Worm (Caenorhabditis elegans): Measurements from ENCODE around the gene rnf-5.

Gene rnf-5

ce11 chrIII:4195306-4196008, 28.8 kb upstream of the rnf-5 start (continued):
- TF ChIP-seq Y75B8A.6 (GFP tag; IDR thresholded peaks at IDR 0.05), result peak; percentile 56; the same call in 1 of the 2 replicates
- TF ChIP-seq daf-16 (GFP tag; optimal IDR thresholded peaks at IDR 0.05), result peak; percentile 33 to 62
- peak; percentile 59 for TF ChIP-seq daf-16 (tag; optimal IDR thresholded peaks at IDR 0.05)
- peak; percentile 80 for TF ChIP-seq nhr-111 (GFP tag; optimal IDR thresholded peaks at IDR 0.05)
- peak; percentile 26 for TF ChIP-seq lin-13 (GFP tag; optimal IDR thresholded peaks at IDR 0.05)
- peak; percentile 66; the same call in 1 of the 2 replicates for TF ChIP-seq Y105C5A.15 (GFP tag; IDR thresholded peaks at IDR 0.05)
- peak; percentile 15; the same call in 1 of the 2 replicates for TF ChIP-seq ceh-20 (GFP tag; IDR thresholded peaks at IDR 0.05)
- TF ChIP-seq php-3 (GFP tag; IDR thresholded peaks at IDR 0.05), result peak; percentile 36
- TF ChIP-seq nhr-11 (tag; optimal IDR thresholded peaks at IDR 0.05), result no peak
- TF ChIP-seq R02D3.7 (tag; optimal IDR thresholded peaks at IDR 0.05), result no peak
- TF ChIP-seq madf-5 (GFP tag; IDR thresholded peaks at IDR 0.05), result no peak
- peak; percentile 43 for TF ChIP-seq mxl-3 (GFP tag; optimal IDR thresholded peaks at IDR 0.05)
- peak; percentile 30; the same call in 1 of the 2 replicates for TF ChIP-seq dmd-6 (GFP tag; IDR thresholded peaks at IDR 0.05)
- TF ChIP-seq zfp-3 (GFP tag; conservative IDR thresholded peaks at IDR 0.05), result peak; percentile 95
- no peak for TF ChIP-seq egl-43 (GFP tag; IDR thresholded peaks at IDR 0.05)
- peak; percentile 21 for TF ChIP-seq sdz-12 (GFP tag; optimal IDR thresholded peaks at IDR 0.05)
- peak; percentile 69 for TF ChIP-seq attf-4 (tag; optimal IDR thresholded peaks at IDR 0.05)
- TF ChIP-seq mdl-1 (tag; optimal IDR thresholded peaks at IDR 0.05), result peak in 1 of 2 experiments; percentile 15
- TF ChIP-seq lin-1 (GFP tag; IDR thresholded peaks at IDR 0.05), result peak; percentile 57
- no peak for TF ChIP-seq tag-97 (GFP tag; IDR thresholded peaks at IDR 0.05)
- TF ChIP-seq dmd-8 (GFP tag; IDR thresholded peaks at IDR 0.05), result 0 out of 2 replicates have a peak, but pooled peaks have one; percentile 36
- peak; percentile 45 for TF ChIP-seq F37D6.2 (tag; optimal IDR thresholded peaks at IDR 0.05)
- TF ChIP-seq nhr-42 (GFP tag; IDR thresholded peaks at IDR 0.05), result no peak
- TF ChIP-seq hlh-11 (tag; optimal IDR thresholded peaks at IDR 0.05), result peak; percentile 48
- TF ChIP-seq ama-1 (optimal IDR thresholded peaks at IDR 0.05), result peak; percentile 95
- no peak for TF ChIP-seq ceh-62 (tag; optimal IDR thresholded peaks at IDR 0.05)
- peak; percentile 10 to 81 for TF ChIP-seq lsy-2 (tag; optimal IDR thresholded peaks at IDR 0.05)
- peak; percentile 67; the same call in 1 of the 2 replicates for TF ChIP-seq pha-4 (GFP tag; IDR thresholded peaks at IDR 0.05)
- peak; percentile 7 for TF ChIP-seq pha-4 (tag; optimal IDR thresholded peaks at IDR 0.05)
- TF ChIP-seq daf-19 (GFP tag; conservative IDR thresholded peaks at IDR 0.05), result peak; percentile 82
- peak; percentile 34 for TF ChIP-seq nhr-6 (tag; optimal IDR thresholded peaks at IDR 0.05)
- peak; percentile 76 for TF ChIP-seq mep-1 (tag; optimal IDR thresholded peaks at IDR 0.05)
- peak; percentile 24 for TF ChIP-seq unc-130 (GFP tag; optimal IDR thresholded peaks at IDR 0.05)
- no peak for TF ChIP-seq F26F4.8 (GFP tag; conservative IDR thresholded peaks at IDR 0.05)
- no peak for TF ChIP-seq zfp-2 (tag; optimal IDR thresholded peaks at IDR 0.05)
- TF ChIP-seq ces-1 (GFP tag; optimal IDR thresholded peaks at IDR 0.05), result peak; percentile 38
- TF ChIP-seq arid-1 (GFP tag; conservative IDR thresholded peaks at IDR 0.05), result peak; percentile 84
- peak; percentile 11 for TF ChIP-seq pqm-1 (tag; optimal IDR thresholded peaks at IDR 0.05)
- peak in 1 of 2 experiments; percentile 63 for TF ChIP-seq hif-1 (tag; optimal IDR thresholded peaks at IDR 0.05)
- no peak for TF ChIP-seq skn-1 (tag; optimal IDR thresholded peaks at IDR 0.05)
- no peak for TF ChIP-seq ceh-32 (tag; optimal IDR thresholded peaks at IDR 0.05; ENCODE audit: poor library complexity)
- peak; percentile 23 for TF ChIP-seq nhr-48 (tag; optimal IDR thresholded peaks at IDR 0.05)
- peak; percentile 67 for TF ChIP-seq lin-38 (GFP tag; IDR thresholded peaks at IDR 0.05)
- TF ChIP-seq ctbp-1 (GFP tag; IDR thresholded peaks at IDR 0.05), result peak; percentile 81
- TF ChIP-seq T20F7.1 (GFP tag; optimal IDR thresholded peaks at IDR 0.05), result peak; percentile 75
- TF ChIP-seq saeg-2 (GFP tag; IDR thresholded peaks at IDR 0.05), result peak; percentile 73; the same call in 1 of the 2 replicates
- peak; percentile 64; the same call in 1 of the 2 replicates for TF ChIP-seq F44E2.7 (GFP tag; IDR thresholded peaks at IDR 0.05)
- TF ChIP-seq F10B5.3 (tag; optimal IDR thresholded peaks at IDR 0.05), result peak; percentile 68
- no peak for TF ChIP-seq ceh-82 (tag; optimal IDR thresholded peaks at IDR 0.05)

Data from whole organism, L4 larva.